Fruit fly (Drosophila melanogaster) whole organism, prepupa: ENCODE results near the gene msd1.

Source experiments
- Blimp-1 ChIP-seq: fragments of 200-800 bp; sonication (Bioruptor generic); optimal IDR thresholded peaks from 3 replicates; lab custom pipeline; 2017; ENCODE audit warnings: missing biosample characterization, missing genetic modification characterization, mild to moderate bottlenecking, moderate library complexity, missing genetic modification reagents
- CG10631 ChIP-seq: fragments of 200-800 bp; sonication (Bioruptor generic); optimal IDR thresholded peaks from 2 replicates; lab custom pipeline; 2016; ENCODE audit warnings: missing biosample characterization, missing genetic modification characterization
- CG10669 ChIP-seq: fragments of 200-800 bp; sonication (Bioruptor generic); optimal IDR thresholded peaks from 3 replicates; lab custom pipeline; 2018; ENCODE audit warnings: missing biosample characterization, mild to moderate bottlenecking, missing genetic modification characterization, moderate library complexity
- CG11294 ChIP-seq: fragments of 200-800 bp; sonication (Bioruptor generic); IDR thresholded peaks from 2 replicates; pipeline ENCODE4 v1.3.6; 2022; ENCODE audit warnings: missing biosample characterization, missing genetic modification characterization
- CG11762 ChIP-seq: fragments of 200-800 bp; sonication (Bioruptor generic); optimal IDR thresholded peaks from 3 replicates; lab custom pipeline; 2016; ENCODE audit warnings: missing biosample characterization, missing genetic modification characterization; ENCODE audit not compliant: insufficient read depth
- CG15336 ChIP-seq: fragments of 200-800 bp; sonication (Bioruptor generic); IDR thresholded peaks from 2 replicates; pipeline ENCODE4 v1.3.6; 2022; ENCODE audit warnings: missing biosample characterization, missing genetic modification characterization
- CG1621 ChIP-seq: fragments of 200-800 bp; sonication (Bioruptor generic); optimal IDR thresholded peaks from 3 replicates; lab custom pipeline; 2018; ENCODE audit warnings: missing biosample characterization, mild to moderate bottlenecking, missing genetic modification characterization
- CG16779 ChIP-seq: fragments of 200-800 bp; sonication (Bioruptor generic); optimal IDR thresholded peaks from 3 replicates; lab custom pipeline; 2017; ENCODE audit warnings: missing biosample characterization, mild to moderate bottlenecking, missing genetic modification characterization
- CG3032 ChIP-seq: fragments of 200-800 bp; optimal IDR thresholded peaks from 2 replicates; lab custom pipeline; 2019; ENCODE audit warnings: missing biosample characterization, mild to moderate bottlenecking, missing genetic modification characterization, moderate library complexity
- CG31627 ChIP-seq: fragments of 200-800 bp; sonication (Bioruptor generic); optimal IDR thresholded peaks from 3 replicates; lab custom pipeline; 2016; ENCODE audit warnings: missing biosample characterization, missing genetic modification characterization
- CG32006 ChIP-seq: fragments of 200-800 bp; sonication (Bioruptor generic); optimal IDR thresholded peaks from 3 replicates; lab custom pipeline; 2017; ENCODE audit warnings: missing biosample characterization, mild to moderate bottlenecking, missing genetic modification characterization
- CG34406 ChIP-seq: fragments of 200-800 bp; sonication (Bioruptor generic); optimal IDR thresholded peaks from 3 replicates; lab custom pipeline; 2016; ENCODE audit warnings: missing biosample characterization, missing genetic modification characterization
- CG3919 ChIP-seq: fragments of 200-800 bp; sonication (Bioruptor generic); optimal IDR thresholded peaks from 3 replicates; lab custom pipeline; 2016; ENCODE audit warnings: missing biosample characterization, missing genetic modification characterization
- CG4318 ChIP-seq: fragments of 200-800 bp; sonication (Bioruptor generic); optimal IDR thresholded peaks from 3 replicates; lab custom pipeline; 2017; ENCODE audit warnings: missing biosample characterization, mild to moderate bottlenecking, missing genetic modification characterization
- CG6163 ChIP-seq: fragments of 200-800 bp; sonication (Bioruptor generic); IDR thresholded peaks from 3 replicates; pipeline ENCODE4 v1.3.6; 2022; ENCODE audit warnings: missing biosample characterization, missing genetic modification characterization
- CG6792 ChIP-seq: fragments of 200-800 bp; sonication (Bioruptor generic); optimal IDR thresholded peaks from 3 replicates; lab custom pipeline; 2016; ENCODE audit warnings: missing biosample characterization, missing genetic modification characterization
- CG6808 ChIP-seq: fragments of 200-800 bp; sonication (Bioruptor generic); optimal IDR thresholded peaks from 3 replicates; lab custom pipeline; 2017; ENCODE audit warnings: missing biosample characterization, missing genetic modification characterization, mild to moderate bottlenecking, moderate library complexity, missing genetic modification reagents
- CG8119 ChIP-seq: fragments of 200-800 bp; sonication (Bioruptor generic); IDR thresholded peaks from 3 replicates; pipeline ENCODE4 v1.3.6; 2022; ENCODE audit warnings: missing biosample characterization, missing genetic modification characterization
- CG8319 ChIP-seq: fragments of 200-800 bp; sonication (Bioruptor generic); optimal IDR thresholded peaks from 3 replicates; lab custom pipeline; 2016; ENCODE audit warnings: missing biosample characterization, missing genetic modification characterization
- CG9139 ChIP-seq: fragments of 200-800 bp; sonication (Bioruptor generic); optimal IDR thresholded peaks from 3 replicates; lab custom pipeline; 2017; ENCODE audit warnings: missing biosample characterization, mild to moderate bottlenecking, missing genetic modification characterization
- Eip75B ChIP-seq: fragments of 200-800 bp; sonication (Bioruptor generic); optimal IDR thresholded peaks from 3 replicates; lab custom pipeline; 2016; ENCODE audit warnings: missing biosample characterization, missing genetic modification characterization
- Eip93F ChIP-seq: fragments of 200-800 bp; sonication (Bioruptor generic); optimal IDR thresholded peaks from 2 replicates; lab custom pipeline; 2016; ENCODE audit warnings: missing biosample characterization, mild to moderate bottlenecking, missing genetic modification characterization
- Ets21C ChIP-seq: fragments of 200-800 bp; sonication (Bioruptor generic); optimal IDR thresholded peaks from 3 replicates; lab custom pipeline; 2016; ENCODE audit warnings: missing biosample characterization, missing genetic modification characterization
- Gug ChIP-seq: fragments of 200-800 bp; sonication (Bioruptor generic); IDR thresholded peaks from 2 replicates; pipeline ENCODE4 v1.3.6; 2022; ENCODE audit warnings: missing biosample characterization, missing genetic modification characterization
- Hr38 ChIP-seq: sonication (Bioruptor generic); optimal IDR thresholded peaks from 2 replicates; lab custom pipeline; 2016; ENCODE audit warnings: missing biosample characterization, missing genetic modification characterization
- Hr39 ChIP-seq: fragments of 200-800 bp; sonication (Bioruptor generic); optimal IDR thresholded peaks from 2 replicates; lab custom pipeline; 2016; ENCODE audit warnings: missing biosample characterization, missing genetic modification characterization
- Hr4 ChIP-seq: fragments of 200-800 bp; sonication (Bioruptor generic); optimal IDR thresholded peaks from 3 replicates; lab custom pipeline; 2016; ENCODE audit warnings: missing biosample characterization, missing genetic modification characterization
- Lpt ChIP-seq: fragments of 200-800 bp; sonication (Bioruptor generic); optimal IDR thresholded peaks from 3 replicates; lab custom pipeline; 2016; ENCODE audit warnings: missing biosample characterization, missing genetic modification characterization
- Met ChIP-seq: fragments of 200-800 bp; sonication (Bioruptor generic); optimal IDR thresholded peaks from 3 replicates; lab custom pipeline; 2016; ENCODE audit warnings: missing biosample characterization, missing genetic modification characterization
- OdsH ChIP-seq: fragments of 200-800 bp; sonication (Bioruptor generic); optimal IDR thresholded peaks from 3 replicates; lab custom pipeline; 2016; ENCODE audit warnings: missing biosample characterization, missing genetic modification characterization
- Smox ChIP-seq: fragments of 200-800 bp; sonication (Bioruptor generic); optimal IDR thresholded peaks from 3 replicates; lab custom pipeline; 2016; ENCODE audit warnings: missing biosample characterization, missing genetic modification characterization
- Sox102F ChIP-seq: fragments of 200-800 bp; sonication (Bioruptor generic); optimal IDR thresholded peaks from 2 replicates; lab custom pipeline; 2016; ENCODE audit warnings: missing biosample characterization, mild to moderate bottlenecking, missing genetic modification characterization
- Sox14 ChIP-seq: fragments of 200-800 bp; sonication (Bioruptor generic); optimal IDR thresholded peaks from 3 replicates; lab custom pipeline; 2016; ENCODE audit warnings: missing biosample characterization, missing genetic modification characterization
- acj6 ChIP-seq: fragments of 200-800 bp; sonication (Bioruptor generic); optimal IDR thresholded peaks from 3 replicates; lab custom pipeline; 2016; ENCODE audit warnings: missing biosample characterization, missing genetic modification characterization
- dac ChIP-seq: fragments of 200-800 bp; sonication (Bioruptor generic); optimal IDR thresholded peaks from 2 replicates; lab custom pipeline; 2017; ENCODE audit warnings: missing biosample characterization, mild to moderate bottlenecking, missing genetic modification characterization
- dsx ChIP-seq: fragments of 200-800 bp; optimal IDR thresholded peaks from 3 replicates; lab custom pipeline; 2019; ENCODE audit warnings: missing biosample characterization, mild to moderate bottlenecking, missing genetic modification characterization, moderate library complexity; ENCODE audit not compliant: poor library complexity, severe bottlenecking
- eg ChIP-seq: fragments of 200-800 bp; sonication (Bioruptor generic); IDR thresholded peaks from 3 replicates; pipeline ENCODE4 v1.3.6; 2022; ENCODE audit warnings: missing biosample characterization, missing genetic modification characterization
- esn ChIP-seq: fragments of 200-800 bp; sonication (Bioruptor generic); optimal IDR thresholded peaks from 2 replicates; lab custom pipeline; 2016; ENCODE audit warnings: missing biosample characterization, mild to moderate bottlenecking, missing genetic modification characterization, moderate library complexity
- fd59A ChIP-seq: fragments of 200-800 bp; sonication (Bioruptor generic); optimal IDR thresholded peaks from 2 replicates; lab custom pipeline; 2017; ENCODE audit warnings: missing biosample characterization, mild to moderate bottlenecking, missing genetic modification characterization, missing genetic modification reagents
- fd85E ChIP-seq: fragments of 200-800 bp; sonication (Bioruptor generic); optimal IDR thresholded peaks from 3 replicates; lab custom pipeline; 2016; ENCODE audit warnings: missing biosample characterization, missing genetic modification characterization
- lz ChIP-seq: fragments of 200-800 bp; sonication (Bioruptor generic); optimal IDR thresholded peaks from 3 replicates; lab custom pipeline; 2016; ENCODE audit warnings: missing biosample characterization, missing genetic modification characterization
- pdm3 ChIP-seq: fragments of 200-800 bp; sonication (Bioruptor generic); optimal IDR thresholded peaks from 3 replicates; lab custom pipeline; 2016; ENCODE audit warnings: missing biosample characterization, missing genetic modification characterization
- salr ChIP-seq, 2 experiments: fragments of 200-800 bp; sonication (Bioruptor generic); optimal IDR thresholded peaks; 3 replicates each; lab custom pipeline; 2016 to 2018; ENCODE audit warnings: missing biosample characterization in 2 of 2, missing genetic modification characterization in 2 of 2, mild to moderate bottlenecking in 1 of 2
- svp ChIP-seq: fragments of 200-800 bp; sonication (Bioruptor generic); peaks from one replicate; lab custom pipeline; 2016; ENCODE audit warnings: missing biosample characterization, missing genetic modification characterization
- topi ChIP-seq: fragments of 200-800 bp; sonication (Bioruptor generic); optimal IDR thresholded peaks from 3 replicates; lab custom pipeline; 2016; ENCODE audit warnings: missing biosample characterization, missing genetic modification characterization
- vri ChIP-seq: fragments of 200-800 bp; sonication (Bioruptor generic); optimal IDR thresholded peaks from 3 replicates; lab custom pipeline; 2016; ENCODE audit warnings: missing biosample characterization, mild to moderate bottlenecking, missing genetic modification characterization

msd1 gene

dm6 chr3L:1295693-1296092 lies 35.9 kb upstream of the msd1 start, which contains the start of gene Rabex-5 (continued):
- no peak for TF ChIP-seq Lpt (GFP tag; lab: Kevin White, UChicago)
- no peak for TF ChIP-seq Hr4
- 0 out of 2 replicates have a peak, but pooled peaks have one; percentile 22 for TF ChIP-seq CG15336

- TF ChIP-seq topi (GFP tag; lab: Kevin White, UChicago) (peak; percentile 8), svp (peak; percentile 90), Gug (GFP tag; lab: Robert Waterston, UW) (no peak), CG1621 (peak; percentile 38), esn (peak; percentile 16), eg (GFP tag; lab: Robert Waterston, UW) (peak; percentile 38; the same call in 1 of the 3 replicates), Sox14 (peak; percentile 4), fd85E (no peak), CG6808 (GFP tag; lab: Kevin White, UChicago) (peak; percentile 100), CG8119 (GFP tag; lab: Robert Waterston, UW) (no peak)
Measured at dm6 chr3L:1298509-1298908, 33.0 kb upstream of the msd1 start, which contains the start of gene scf. Gene scf (plus strand): TSS chr3L:1298672.

dm6 chr3L:1300076-1300635 lies 31.4 kb upstream of the msd1 start:
- TF ChIP-seq CG10669 (GFP tag; lab: Kevin White, UChicago) (no peak), CG1621 (peak; percentile 29), CG31627 (peak; percentile 58), Hr38 (GFP tag; lab: Kevin White, UChicago) (no peak), CG10631 (GFP tag; lab: Kevin White, UChicago) (no peak), fd85E (no peak), CG3032 (tag; lab: Kevin White, UChicago) (peak; percentile 58), CG11762 (GFP tag; lab: Kevin White, UChicago) (peak; percentile 37), Hr4 (no peak), dsx (peak; percentile 62), Blimp-1 (GFP tag; lab: Kevin White, UChicago) (peak; percentile 48), Met (GFP tag; lab: Kevin White, UChicago) (no peak), Lpt (GFP tag; lab: Kevin White, UChicago) (peak; percentile 29), CG16779 (no peak), CG6792 (peak; percentile 65), Eip75B (no peak), acj6 (GFP tag; lab: Kevin White, UChicago) (peak; percentile 60), Hr39 (GFP tag; lab: Kevin White, UChicago) (peak; percentile 52), lz (peak; percentile 52), Sox102F (GFP tag; lab: Kevin White, UChicago) (no peak), pdm3 (GFP tag; lab: Kevin White, UChicago) (no peak), CG8319 (GFP tag; lab: Kevin White, UChicago) (peak; percentile 6), CG3919 (GFP tag; lab: Kevin White, UChicago) (no peak), esn (peak; percentile 82), CG32006 (no peak), Ets21C (GFP tag; lab: Kevin White, UChicago) (no peak), Eip93F (GFP tag; lab: Kevin White, UChicago) (peak; percentile 43), OdsH (GFP tag; lab: Kevin White, UChicago) (no peak), Smox (GFP tag; lab: Kevin White, UChicago) (no peak), CG6808 (GFP tag; lab: Kevin White, UChicago) (peak; percentile 66), CG34406 (GFP tag; lab: Kevin White, UChicago) (peak; percentile 68), fd59A (GFP tag; lab: Kevin White, UChicago) (no peak), topi (GFP tag; lab: Kevin White, UChicago) (peak; percentile 68), CG6163 (GFP tag; lab: Robert Waterston, UW) (peak; percentile 40; the same call in 1 of the 3 replicates), vri (GFP tag; lab: Kevin White, UChicago) (peak; percentile 32), CG8119 (GFP tag; lab: Robert Waterston, UW) (peak; percentile 61), CG4318 (GFP tag; lab: Kevin White, UChicago) (no peak), CG9139 (GFP tag; lab: Kevin White, UChicago) (no peak), CG11294 (GFP tag; lab: Robert Waterston, UW) (peak; percentile 26; the same call in 1 of the 2 replicates), dac (GFP tag; lab: Kevin White, UChicago) (no peak), salr (GFP tag; optimal IDR thresholded peaks at IDR 0.05; lab: Kevin White, UChicago) (no peak)
